Worm (Caenorhabditis elegans): Measurements from ENCODE around the gene nspc-18.

- peak; percentile 40 for TF ChIP-seq med-1 (GFP tag; optimal IDR thresholded peaks at IDR 0.05; ENCODE audit: insufficient read depth)
- no peak for TF ChIP-seq klf-2 (GFP tag; conservative IDR thresholded peaks at IDR 0.05)
- no peak; the same call in 1 of the 2 replicates for TF ChIP-seq flt-1 (GFP tag; IDR thresholded peaks at IDR 0.05)
- TF ChIP-seq cog-1 (tag; optimal IDR thresholded peaks at IDR 0.05), result no peak
Observed at ce11 chrX:14480248-14480647, 47.2 kb downstream of the nspc-18 start, which contains the start of gene gfi-3.
